Worm (Caenorhabditis elegans) whole organism, young adult: ENCODE results near the gene lys-4.

Experiments
- B0261.1 ChIP-seq: sonication (generic microtip); optimal IDR thresholded peaks from 2 replicates; lab custom pipeline; 2016; ENCODE audit warnings: mild to moderate bottlenecking, missing genetic modification characterization, moderate library complexity, missing compliant biosample characterization
- B0336.3 ChIP-seq: fragments of 200-800 bp; sonication (Bioruptor generic); IDR thresholded peaks from 2 replicates; pipeline ENCODE4 v1.3.6; 2022; ENCODE audit warnings: missing genetic modification characterization, missing compliant biosample characterization
- F39B2.1 ChIP-seq: fragments of 200-800 bp; sonication (Bioruptor generic); IDR thresholded peaks from 2 replicates; pipeline ENCODE4 v1.3.6; 2022; ENCODE audit warnings: missing genetic modification reagents, missing genetic modification characterization, missing compliant biosample characterization
- F52B5.7 ChIP-seq: sonication (generic microtip); optimal IDR thresholded peaks from 2 replicates; lab custom pipeline; 2016; ENCODE audit warnings: mild to moderate bottlenecking, missing genetic modification characterization, missing compliant biosample characterization
- T26A5.8 ChIP-seq: sonication (generic microtip); optimal IDR thresholded peaks from 2 replicates; lab custom pipeline; 2016; ENCODE audit warnings: missing genetic modification characterization, missing compliant biosample characterization
- ama-1 ChIP-seq, 3 experiments: fragments of 150-350 bp in 1 of 3; sonication (generic microtip) in 2 of 3; optimal IDR thresholded peaks; 2 replicates each; lab custom pipeline; 2014 to 2018; ENCODE audit warnings: missing biosample characterization in 2 of 3, missing genetic modification characterization in 2 of 3, missing genetic modification reagents in 2 of 3
- atf-7 ChIP-seq: sonication (generic microtip); optimal IDR thresholded peaks from 2 replicates; lab custom pipeline; 2017; ENCODE audit warnings: mild to moderate bottlenecking, missing genetic modification characterization, missing compliant biosample characterization
- athp-1 ChIP-seq: sonication (generic microtip); optimal IDR thresholded peaks from 2 replicates; lab custom pipeline; 2017; ENCODE audit warnings: mild to moderate bottlenecking, missing genetic modification characterization, missing compliant biosample characterization
- attf-6 ChIP-seq: fragments of 200-800 bp; sonication (Bioruptor generic); IDR thresholded peaks from 2 replicates; pipeline ENCODE4 v1.3.6; 2022; ENCODE audit warnings: missing genetic modification reagents, missing genetic modification characterization, missing compliant biosample characterization
- ccch-3 ChIP-seq: fragments of 200-800 bp; sonication (Bioruptor generic); optimal IDR thresholded peaks from 2 replicates; lab custom pipeline; 2018; ENCODE audit warnings: mild to moderate bottlenecking, missing genetic modification characterization, missing compliant biosample characterization
- cebp-1 ChIP-seq, 2 experiments: fragments of 200-800 bp in 1 of 2; sonication (Bioruptor generic) in 1 of 2; sonication (generic microtip) in 1 of 2; IDR thresholded peaks in 1 of 2; optimal IDR thresholded peaks in 1 of 2; 2 replicates each; pipeline versions ENCODE4 v1.3.6 to Lab custom; 2017 to 2022; ENCODE audit warnings: missing compliant biosample characterization in 2 of 2, missing genetic modification characterization in 2 of 2, mild to moderate bottlenecking in 1 of 2, missing genetic modification reagents in 1 of 2, moderate library complexity in 1 of 2
- ceh-40 ChIP-seq: fragments of 200-800 bp; sonication (Bioruptor generic); IDR thresholded peaks from 2 replicates; pipeline ENCODE4 v1.3.6; 2022; ENCODE audit warnings: missing genetic modification characterization, missing compliant biosample characterization
- efl-1 ChIP-seq: fragments of 150-350 bp; optimal IDR thresholded peaks from 2 replicates; lab custom pipeline; 2014; ENCODE audit warnings: missing biosample characterization, missing genetic modification reagents, missing genetic modification characterization
- gei-17 ChIP-seq: fragments of 200-800 bp; sonication (Bioruptor generic); optimal IDR thresholded peaks from 2 replicates; lab custom pipeline; 2018; ENCODE audit warnings: mild to moderate bottlenecking, missing genetic modification characterization, missing compliant biosample characterization
- hmg-1.2 ChIP-seq: fragments of 200-800 bp; sonication (Bioruptor generic); IDR thresholded peaks from 2 replicates; pipeline ENCODE4 v1.3.6; 2022; ENCODE audit warnings: missing genetic modification reagents, missing genetic modification characterization, missing compliant biosample characterization
- lag-1 ChIP-seq: fragments of 200-800 bp; sonication (Bioruptor generic); IDR thresholded peaks from 2 replicates; pipeline ENCODE4 v1.3.6; 2022; ENCODE audit warnings: missing genetic modification reagents, missing genetic modification characterization, missing compliant biosample characterization
- lin-26 ChIP-seq: fragments of 200-800 bp; sonication (Bioruptor generic); IDR thresholded peaks from 2 replicates; pipeline ENCODE4 v1.3.6; 2022; ENCODE audit warnings: missing genetic modification reagents, missing genetic modification characterization, missing compliant biosample characterization
- lin-40 ChIP-seq: sonication (generic microtip); optimal IDR thresholded peaks from 2 replicates; lab custom pipeline; 2016; ENCODE audit warnings: missing genetic modification characterization, mild to moderate bottlenecking, missing compliant biosample characterization, missing genotype, missing genetic modification reagents
- madf-6 ChIP-seq: fragments of 200-800 bp; sonication (Bioruptor generic); IDR thresholded peaks from 2 replicates; pipeline ENCODE4 v1.3.6; 2022; ENCODE audit warnings: missing genetic modification reagents, missing genetic modification characterization, missing compliant biosample characterization
- mxl-1 ChIP-seq: sonication (generic microtip); optimal IDR thresholded peaks from 2 replicates; lab custom pipeline; 2016; ENCODE audit warnings: missing genetic modification characterization, missing compliant biosample characterization
- nhr-80 ChIP-seq: sonication (generic microtip); optimal IDR thresholded peaks from 2 replicates; lab custom pipeline; 2016; ENCODE audit warnings: missing genetic modification characterization, missing compliant biosample characterization
- pbrm-1 ChIP-seq: fragments of 200-800 bp; sonication (Bioruptor generic); IDR thresholded peaks from 2 replicates; pipeline ENCODE4 v1.3.6; 2022; ENCODE audit warnings: missing genetic modification reagents, missing genetic modification characterization, missing compliant biosample characterization
- repo-1 ChIP-seq: sonication (generic microtip); optimal IDR thresholded peaks from 2 replicates; lab custom pipeline; 2017; ENCODE audit warnings: mild to moderate bottlenecking, missing genetic modification characterization, missing compliant biosample characterization
- sea-2 ChIP-seq: fragments of 200-800 bp; sonication (Bioruptor generic); IDR thresholded peaks from 2 replicates; pipeline ENCODE4 v1.3.6; 2022; ENCODE audit warnings: missing genetic modification characterization, missing compliant biosample characterization
- zfh-2 ChIP-seq: fragments of 200-800 bp; sonication (Bioruptor generic); conservative IDR thresholded peaks from 2 replicates; pipeline ENCODE4 v1.3.6; 2022; ENCODE audit warnings: missing genetic modification reagents, missing genetic modification characterization, missing compliant biosample characterization
- ztf-22 ChIP-seq: fragments of 200-800 bp; sonication (Bioruptor generic); optimal IDR thresholded peaks from 2 replicates; lab custom pipeline; 2018; ENCODE audit warnings: mild to moderate bottlenecking, missing genetic modification characterization, moderate library complexity, missing compliant biosample characterization

The lys-4 gene

ce11 chrIV:11635437-11636408, 12.7 kb upstream of the lys-4 start, which contains the start of gene mars-1 (continued):
- TF ChIP-seq hmg-1.2 (GFP tag; lab: Robert Waterston, UW), result peak; percentile 31; the same call in 1 of the 2 replicates

ce11 chrIV:11631750-11632149, 8.8 kb upstream of the lys-4 start, which contains the start of gene F58B3.4:
Gene F58B3.4, minus strand, starts transcription at chrIV:11631850.
- TF ChIP-seq pbrm-1 (GFP tag; lab: Robert Waterston, UW) (no peak), madf-6 (GFP tag; lab: Robert Waterston, UW) (peak; percentile 50)
- TF ChIP-seq, all 124 proteins: peak for 1

ce11 chrIV:11627847-11628246, 4.9 kb upstream of the lys-4 start, which contains the start of gene lys-6:
Gene lys-6, minus strand, starts transcription at chrIV:11627947.
- TF ChIP-seq F52B5.7 (tag; lab: Kevin White, UChicago) (no peak), B0336.3 (no peak), F39B2.1 (no peak), atf-7 (no peak)

- TF ChIP-seq sea-2 (GFP tag; lab: Robert Waterston, UW), result no peak
- no peak for TF ChIP-seq repo-1
- no peak for TF ChIP-seq T26A5.8 (tag; lab: Kevin White, UChicago)
- TF ChIP-seq attf-6 (GFP tag; lab: Robert Waterston, UW), result no peak
- TF ChIP-seq lin-40 (tag; lab: Kevin White, UChicago), result no peak
- TF ChIP-seq ztf-22, result no peak
- TF ChIP-seq zfh-2 (GFP tag; lab: Robert Waterston, UW), result no peak
- TF ChIP-seq athp-1 (tag; lab: Kevin White, UChicago), result no peak
- TF ChIP-seq, all 124 proteins: peak for 0
Observed at ce11 chrIV:11625482-11625881, 2.5 kb upstream of the lys-4 start, which contains the start of gene lys-5. Gene lys-5, minus strand, starts transcription at chrIV:11625582.

- no peak for TF ChIP-seq cebp-1 (GFP tag; IDR thresholded peaks at IDR 0.05; lab: Robert Waterston, UW)
- TF ChIP-seq cebp-1 (tag; optimal IDR thresholded peaks at IDR 0.05; lab: Kevin White, UChicago), result peak; percentile 14
- peak; percentile 66 for TF ChIP-seq nhr-80 (tag; lab: Kevin White, UChicago)
- TF ChIP-seq ccch-3 (GFP tag; lab: Kevin White, UChicago), result no peak
- TF ChIP-seq mxl-1 (tag; lab: Kevin White, UChicago), result no peak
Observed at ce11 chrIV:11623759-11624287, 849 bp upstream of the lys-4 start.

- TF ChIP-seq lag-1 (no peak), ama-1 (optimal IDR thresholded peaks at IDR 0.05; lab: Kevin White, UChicago) (no peak), ama-1 (GFP tag; optimal IDR thresholded peaks at IDR 0.05; lab: Kevin White, UChicago) (no peak), gei-17 (GFP tag; lab: Kevin White, UChicago) (no peak), lin-26 (GFP tag; lab: Robert Waterston, UW) (no peak), efl-1 (GFP tag; lab: Kevin White, UChicago) (no peak)
Observed at ce11 chrIV:11622336-11622735, 638 bp downstream of the lys-4 start.

- no peak for TF ChIP-seq ceh-40 (GFP tag; lab: Robert Waterston, UW)
- peak; percentile 43 for TF ChIP-seq atf-7
- no peak for TF ChIP-seq B0261.1 (tag; lab: Kevin White, UChicago)
Observed at ce11 chrIV:11620909-11621308, 2.1 kb downstream of the lys-4 start, which contains the start of gene dsl-5. Gene dsl-5, minus strand, starts transcription at chrIV:11621009.
